Worm (Caenorhabditis elegans): ENCODE measurements around the gene ora-1.

ce11 chrIV:7988385-7988784 is 10.7 kb downstream of the ora-1 start, which contains the start of gene col-115:
- TF ChIP-seq fos-1 (tag; optimal IDR thresholded peaks at IDR 0.05) = no peak
- no peak for TF ChIP-seq ztf-4 (tag; optimal IDR thresholded peaks at IDR 0.05)
- no peak for TF ChIP-seq unc-39 (tag; optimal IDR thresholded peaks at IDR 0.05)
- no peak for TF ChIP-seq nhr-76 (tag; optimal IDR thresholded peaks at IDR 0.05)
- TF ChIP-seq nfya-1 (tag; optimal IDR thresholded peaks at IDR 0.05; ENCODE audit: insufficient read depth) = no peak
- no peak for TF ChIP-seq elt-1 (tag; optimal IDR thresholded peaks at IDR 0.05)
- TF ChIP-seq ztf-11 (tag; optimal IDR thresholded peaks at IDR 0.05) = no peak
